Worm (Caenorhabditis elegans) whole organism, mixed stage, embryonic: Measurements from ENCODE around the gene tag-52.

Experiments used
- ces-1 ChIP-seq: fragments of 150-350 bp; optimal IDR thresholded peaks from 2 replicates; lab custom pipeline; 2014; ENCODE audit warnings: missing biosample characterization, missing genetic modification reagents, missing genetic modification characterization
- drap-1 ChIP-seq: fragments of 200-800 bp; sonication (Bioruptor generic); optimal IDR thresholded peaks from 3 replicates; lab custom pipeline; 2018; ENCODE audit warnings: mild to moderate bottlenecking, missing genetic modification characterization, missing compliant biosample characterization
- mep-1 ChIP-seq: fragments of 150-350 bp; optimal IDR thresholded peaks from 2 replicates; lab custom pipeline; 2017; ENCODE audit warnings: missing biosample characterization, missing genetic modification reagents, missing genetic modification characterization, inconsistent platforms
- mls-2 ChIP-seq: sonication (generic microtip); optimal IDR thresholded peaks from 2 replicates; lab custom pipeline; 2016; ENCODE audit warnings: mild to moderate bottlenecking, missing genetic modification characterization, moderate library complexity, missing compliant biosample characterization
- nhr-76 ChIP-seq: sonication (generic microtip); optimal IDR thresholded peaks from 2 replicates; lab custom pipeline; 2017; ENCODE audit warnings: missing biosample characterization, missing genetic modification characterization
- sptf-1 ChIP-seq: sonication (generic microtip); optimal IDR thresholded peaks from 2 replicates; lab custom pipeline; 2017; ENCODE audit warnings: mild to moderate bottlenecking, missing genetic modification characterization, moderate library complexity, missing compliant biosample characterization
- unc-39 ChIP-seq: fragments of 150-350 bp; optimal IDR thresholded peaks from 2 replicates; lab custom pipeline; 2014; ENCODE audit warnings: missing biosample characterization, missing genetic modification characterization

ce11 chrX:3634782-3635181 is 43.6 kb downstream of the tag-52 start:
- no peak for TF ChIP-seq nhr-76 (tag; lab: Kevin White, UChicago)
- TF ChIP-seq unc-39 (tag; lab: Kevin White, UChicago): no peak
- TF ChIP-seq sptf-1 (tag; lab: Kevin White, UChicago): no peak
- peak; percentile 18 for TF ChIP-seq ces-1 (GFP tag; lab: Kevin White, UChicago)
- no peak for TF ChIP-seq drap-1 (GFP tag; lab: Kevin White, UChicago)
- TF ChIP-seq mep-1 (tag; lab: Kevin White, UChicago): no peak
- no peak for TF ChIP-seq mls-2
